Fruit fly (Drosophila melanogaster) whole organism, prepupa: Measurements from ENCODE around the gene Catsup.
A peak's percentile ranks its signal among the peaks of the same experiment; 100 is the strongest.

Experiments
- Blimp-1 ChIP-seq: fragments of 200-800 bp; sonication (Bioruptor generic); optimal IDR thresholded peaks from 3 replicates; lab custom pipeline; 2017; ENCODE audit warnings: missing biosample characterization, missing genetic modification characterization, mild to moderate bottlenecking, moderate library complexity, missing genetic modification reagents
- CG10631 ChIP-seq: fragments of 200-800 bp; sonication (Bioruptor generic); optimal IDR thresholded peaks from 2 replicates; lab custom pipeline; 2016; ENCODE audit warnings: missing biosample characterization, missing genetic modification characterization
- CG10669 ChIP-seq: fragments of 200-800 bp; sonication (Bioruptor generic); optimal IDR thresholded peaks from 3 replicates; lab custom pipeline; 2018; ENCODE audit warnings: missing biosample characterization, mild to moderate bottlenecking, missing genetic modification characterization, moderate library complexity
- CG11294 ChIP-seq: fragments of 200-800 bp; sonication (Bioruptor generic); IDR thresholded peaks from 2 replicates; pipeline ENCODE4 v1.3.6; 2022; ENCODE audit warnings: missing biosample characterization, missing genetic modification characterization
- CG15336 ChIP-seq: fragments of 200-800 bp; sonication (Bioruptor generic); IDR thresholded peaks from 2 replicates; pipeline ENCODE4 v1.3.6; 2022; ENCODE audit warnings: missing biosample characterization, missing genetic modification characterization
- CG1621 ChIP-seq: fragments of 200-800 bp; sonication (Bioruptor generic); optimal IDR thresholded peaks from 3 replicates; lab custom pipeline; 2018; ENCODE audit warnings: missing biosample characterization, mild to moderate bottlenecking, missing genetic modification characterization
- CG3032 ChIP-seq: fragments of 200-800 bp; optimal IDR thresholded peaks from 2 replicates; lab custom pipeline; 2019; ENCODE audit warnings: missing biosample characterization, mild to moderate bottlenecking, missing genetic modification characterization, moderate library complexity
- CG31627 ChIP-seq: fragments of 200-800 bp; sonication (Bioruptor generic); optimal IDR thresholded peaks from 3 replicates; lab custom pipeline; 2016; ENCODE audit warnings: missing biosample characterization, missing genetic modification characterization
- CG32006 ChIP-seq: fragments of 200-800 bp; sonication (Bioruptor generic); optimal IDR thresholded peaks from 3 replicates; lab custom pipeline; 2017; ENCODE audit warnings: missing biosample characterization, mild to moderate bottlenecking, missing genetic modification characterization
- CG34406 ChIP-seq: fragments of 200-800 bp; sonication (Bioruptor generic); optimal IDR thresholded peaks from 3 replicates; lab custom pipeline; 2016; ENCODE audit warnings: missing biosample characterization, missing genetic modification characterization
- CG3919 ChIP-seq: fragments of 200-800 bp; sonication (Bioruptor generic); optimal IDR thresholded peaks from 3 replicates; lab custom pipeline; 2016; ENCODE audit warnings: missing biosample characterization, missing genetic modification characterization
- CG4318 ChIP-seq: fragments of 200-800 bp; sonication (Bioruptor generic); optimal IDR thresholded peaks from 3 replicates; lab custom pipeline; 2017; ENCODE audit warnings: missing biosample characterization, mild to moderate bottlenecking, missing genetic modification characterization
- CG6163 ChIP-seq: fragments of 200-800 bp; sonication (Bioruptor generic); IDR thresholded peaks from 3 replicates; pipeline ENCODE4 v1.3.6; 2022; ENCODE audit warnings: missing biosample characterization, missing genetic modification characterization
- CG6792 ChIP-seq: fragments of 200-800 bp; sonication (Bioruptor generic); optimal IDR thresholded peaks from 3 replicates; lab custom pipeline; 2016; ENCODE audit warnings: missing biosample characterization, missing genetic modification characterization
- CG6854 ChIP-seq: fragments of 200-800 bp; sonication (Bioruptor generic); optimal IDR thresholded peaks from 2 replicates; lab custom pipeline; 2017; ENCODE audit warnings: missing biosample characterization, mild to moderate bottlenecking, missing genetic modification characterization
- CG7368 ChIP-seq: fragments of 200-800 bp; sonication (Bioruptor generic); optimal IDR thresholded peaks from 3 replicates; lab custom pipeline; 2016; ENCODE audit warnings: missing biosample characterization, missing genetic modification characterization
- CG8119 ChIP-seq: fragments of 200-800 bp; sonication (Bioruptor generic); IDR thresholded peaks from 3 replicates; pipeline ENCODE4 v1.3.6; 2022; ENCODE audit warnings: missing biosample characterization, missing genetic modification characterization
- CG8319 ChIP-seq: fragments of 200-800 bp; sonication (Bioruptor generic); optimal IDR thresholded peaks from 3 replicates; lab custom pipeline; 2016; ENCODE audit warnings: missing biosample characterization, missing genetic modification characterization
- CG8632 ChIP-seq: fragments of 200-800 bp; sonication (Bioruptor generic); optimal IDR thresholded peaks from 3 replicates; lab custom pipeline; 2016; ENCODE audit warnings: missing biosample characterization, missing genetic modification characterization
- CG9139 ChIP-seq: fragments of 200-800 bp; sonication (Bioruptor generic); optimal IDR thresholded peaks from 3 replicates; lab custom pipeline; 2017; ENCODE audit warnings: missing biosample characterization, mild to moderate bottlenecking, missing genetic modification characterization
- Eip75B ChIP-seq: fragments of 200-800 bp; sonication (Bioruptor generic); optimal IDR thresholded peaks from 3 replicates; lab custom pipeline; 2016; ENCODE audit warnings: missing biosample characterization, missing genetic modification characterization
- Eip93F ChIP-seq: fragments of 200-800 bp; sonication (Bioruptor generic); optimal IDR thresholded peaks from 2 replicates; lab custom pipeline; 2016; ENCODE audit warnings: missing biosample characterization, mild to moderate bottlenecking, missing genetic modification characterization
- Ets21C ChIP-seq: fragments of 200-800 bp; sonication (Bioruptor generic); optimal IDR thresholded peaks from 3 replicates; lab custom pipeline; 2016; ENCODE audit warnings: missing biosample characterization, missing genetic modification characterization
- Ets96B ChIP-seq: fragments of 200-800 bp; optimal IDR thresholded peaks from 2 replicates; lab custom pipeline; 2019; ENCODE audit warnings: missing biosample characterization, mild to moderate bottlenecking, missing genetic modification characterization, moderate library complexity
- Gug ChIP-seq: fragments of 200-800 bp; sonication (Bioruptor generic); IDR thresholded peaks from 2 replicates; pipeline ENCODE4 v1.3.6; 2022; ENCODE audit warnings: missing biosample characterization, missing genetic modification characterization
- Hr38 ChIP-seq: sonication (Bioruptor generic); optimal IDR thresholded peaks from 2 replicates; lab custom pipeline; 2016; ENCODE audit warnings: missing biosample characterization, missing genetic modification characterization
- Hr39 ChIP-seq: fragments of 200-800 bp; sonication (Bioruptor generic); optimal IDR thresholded peaks from 2 replicates; lab custom pipeline; 2016; ENCODE audit warnings: missing biosample characterization, missing genetic modification characterization
- Hr4 ChIP-seq: fragments of 200-800 bp; sonication (Bioruptor generic); optimal IDR thresholded peaks from 3 replicates; lab custom pipeline; 2016; ENCODE audit warnings: missing biosample characterization, missing genetic modification characterization
- Lpt ChIP-seq: fragments of 200-800 bp; sonication (Bioruptor generic); optimal IDR thresholded peaks from 3 replicates; lab custom pipeline; 2016; ENCODE audit warnings: missing biosample characterization, missing genetic modification characterization
- Met ChIP-seq: fragments of 200-800 bp; sonication (Bioruptor generic); optimal IDR thresholded peaks from 3 replicates; lab custom pipeline; 2016; ENCODE audit warnings: missing biosample characterization, missing genetic modification characterization
- OdsH ChIP-seq: fragments of 200-800 bp; sonication (Bioruptor generic); optimal IDR thresholded peaks from 3 replicates; lab custom pipeline; 2016; ENCODE audit warnings: missing biosample characterization, missing genetic modification characterization
- Smox ChIP-seq: fragments of 200-800 bp; sonication (Bioruptor generic); optimal IDR thresholded peaks from 3 replicates; lab custom pipeline; 2016; ENCODE audit warnings: missing biosample characterization, missing genetic modification characterization
- Sox102F ChIP-seq: fragments of 200-800 bp; sonication (Bioruptor generic); optimal IDR thresholded peaks from 2 replicates; lab custom pipeline; 2016; ENCODE audit warnings: missing biosample characterization, mild to moderate bottlenecking, missing genetic modification characterization
- Sox14 ChIP-seq: fragments of 200-800 bp; sonication (Bioruptor generic); optimal IDR thresholded peaks from 3 replicates; lab custom pipeline; 2016; ENCODE audit warnings: missing biosample characterization, missing genetic modification characterization
- Sox15 ChIP-seq: fragments of 200-800 bp; sonication (Bioruptor generic); optimal IDR thresholded peaks from 3 replicates; lab custom pipeline; 2016; ENCODE audit warnings: missing biosample characterization, missing genetic modification characterization
- achi ChIP-seq: fragments of 200-800 bp; sonication (Bioruptor generic); optimal IDR thresholded peaks from 3 replicates; lab custom pipeline; 2016; ENCODE audit warnings: missing biosample characterization, missing genetic modification characterization
- acj6 ChIP-seq: fragments of 200-800 bp; sonication (Bioruptor generic); optimal IDR thresholded peaks from 3 replicates; lab custom pipeline; 2016; ENCODE audit warnings: missing biosample characterization, missing genetic modification characterization
- cyc ChIP-seq: fragments of 200-800 bp; sonication (Bioruptor generic); optimal IDR thresholded peaks from 3 replicates; lab custom pipeline; 2016; ENCODE audit warnings: missing biosample characterization, missing genetic modification characterization
- eg ChIP-seq: fragments of 200-800 bp; sonication (Bioruptor generic); IDR thresholded peaks from 3 replicates; pipeline ENCODE4 v1.3.6; 2022; ENCODE audit warnings: missing biosample characterization, missing genetic modification characterization
- esn ChIP-seq: fragments of 200-800 bp; sonication (Bioruptor generic); optimal IDR thresholded peaks from 2 replicates; lab custom pipeline; 2016; ENCODE audit warnings: missing biosample characterization, mild to moderate bottlenecking, missing genetic modification characterization, moderate library complexity
- fd59A ChIP-seq: fragments of 200-800 bp; sonication (Bioruptor generic); optimal IDR thresholded peaks from 2 replicates; lab custom pipeline; 2017; ENCODE audit warnings: missing biosample characterization, mild to moderate bottlenecking, missing genetic modification characterization, missing genetic modification reagents
- fd85E ChIP-seq: fragments of 200-800 bp; sonication (Bioruptor generic); optimal IDR thresholded peaks from 3 replicates; lab custom pipeline; 2016; ENCODE audit warnings: missing biosample characterization, missing genetic modification characterization
- fkh ChIP-seq: fragments of 200-800 bp; sonication (Bioruptor generic); optimal IDR thresholded peaks from 3 replicates; lab custom pipeline; 2017; ENCODE audit warnings: missing biosample characterization, mild to moderate bottlenecking, missing genetic modification characterization, moderate library complexity
- lz ChIP-seq: fragments of 200-800 bp; sonication (Bioruptor generic); optimal IDR thresholded peaks from 3 replicates; lab custom pipeline; 2016; ENCODE audit warnings: missing biosample characterization, missing genetic modification characterization
- net ChIP-seq: fragments of 200-800 bp; sonication (Bioruptor generic); optimal IDR thresholded peaks from 3 replicates; lab custom pipeline; 2016; ENCODE audit warnings: missing biosample characterization, missing genetic modification characterization
- pdm3 ChIP-seq: fragments of 200-800 bp; sonication (Bioruptor generic); optimal IDR thresholded peaks from 3 replicates; lab custom pipeline; 2016; ENCODE audit warnings: missing biosample characterization, missing genetic modification characterization
- salr ChIP-seq, 2 experiments: fragments of 200-800 bp; sonication (Bioruptor generic); optimal IDR thresholded peaks; 3 replicates each; lab custom pipeline; 2016 to 2018; ENCODE audit warnings: missing biosample characterization in 2 of 2, missing genetic modification characterization in 2 of 2, mild to moderate bottlenecking in 1 of 2
- spab ChIP-seq: fragments of 200-800 bp; sonication (Bioruptor generic); optimal IDR thresholded peaks from 2 replicates; lab custom pipeline; 2017; ENCODE audit warnings: missing biosample characterization, mild to moderate bottlenecking, missing genetic modification characterization, missing genetic modification reagents
- ss ChIP-seq, 2 experiments: fragments of 200-800 bp; sonication (Bioruptor generic); optimal IDR thresholded peaks; 2 replicates in 1 of 2; 3 replicates in 1 of 2; lab custom pipeline; 2017 to 2018; ENCODE audit warnings: mild to moderate bottlenecking in 2 of 2, missing biosample characterization in 2 of 2, missing genetic modification characterization in 2 of 2, moderate library complexity in 1 of 2
- topi ChIP-seq: fragments of 200-800 bp; sonication (Bioruptor generic); optimal IDR thresholded peaks from 3 replicates; lab custom pipeline; 2016; ENCODE audit warnings: missing biosample characterization, missing genetic modification characterization
- vri ChIP-seq: fragments of 200-800 bp; sonication (Bioruptor generic); optimal IDR thresholded peaks from 3 replicates; lab custom pipeline; 2016; ENCODE audit warnings: missing biosample characterization, mild to moderate bottlenecking, missing genetic modification characterization

Catsup gene

DNA sequence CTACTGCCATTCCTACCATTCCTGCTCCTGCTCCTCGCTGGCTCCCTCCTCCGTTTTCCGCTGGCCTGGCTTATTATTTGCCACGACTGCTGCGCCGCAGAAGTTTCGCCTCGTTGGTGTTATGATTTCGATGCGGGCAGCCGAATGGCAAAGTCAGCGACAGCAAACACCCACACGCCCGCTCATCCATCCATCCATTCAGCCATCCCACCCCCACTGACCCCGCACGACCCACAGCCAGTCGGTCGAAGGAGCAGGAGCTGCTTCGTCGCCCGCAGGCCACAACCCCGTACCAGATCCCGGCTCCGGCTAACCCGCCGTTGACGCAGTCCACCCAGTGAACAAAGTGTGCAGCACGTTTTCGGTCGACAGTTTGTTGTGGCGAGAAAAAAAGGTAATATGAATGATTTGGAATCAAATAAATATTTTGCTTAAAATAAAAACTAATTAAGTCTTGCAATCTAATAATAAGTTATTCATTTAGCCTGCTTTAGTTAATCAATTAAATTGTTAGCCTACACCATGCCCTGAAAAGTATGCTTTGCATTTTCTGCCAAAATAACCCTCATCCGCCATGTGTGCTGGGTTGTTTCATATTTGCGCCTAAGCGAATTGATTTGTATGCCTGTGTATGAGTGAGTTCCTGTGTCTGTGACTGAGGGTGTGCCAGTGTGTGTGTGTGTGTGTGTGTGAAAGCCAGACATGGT, 15.0 kb upstream of the Catsup start:
- TF ChIP-seq ss (GFP tag; optimal IDR thresholded peaks at IDR 0.05; lab: Kevin White, UChicago) (peak; percentile 20 to 74), fd59A (GFP tag; lab: Kevin White, UChicago) (peak; percentile 66), spab (GFP tag; lab: Kevin White, UChicago) (peak; percentile 64), pdm3 (GFP tag; lab: Kevin White, UChicago) (peak; percentile 58), CG3919 (GFP tag; lab: Kevin White, UChicago) (peak; percentile 30), CG6163 (GFP tag; lab: Robert Waterston, UW) (peak; percentile 27; the same call in 1 of the 3 replicates), CG4318 (GFP tag; lab: Kevin White, UChicago) (peak; percentile 11), achi (GFP tag; lab: Kevin White, UChicago) (peak; percentile 27), CG31627 (GFP tag; lab: Kevin White, UChicago) (peak; percentile 33), fd85E (GFP tag; lab: Kevin White, UChicago) (no peak), CG11294 (GFP tag; lab: Robert Waterston, UW) (no peak), Hr4 (GFP tag; lab: Kevin White, UChicago) (peak; percentile 21), CG8632 (GFP tag; lab: Kevin White, UChicago) (peak; percentile 43), Hr39 (peak; percentile 16), Sox15 (GFP tag; lab: Kevin White, UChicago) (peak; percentile 33), fkh (no peak), Ets96B (tag; lab: Kevin White, UChicago) (peak; percentile 73), Hr38 (no peak), CG6854 (GFP tag; lab: Kevin White, UChicago) (no peak), Met (GFP tag; lab: Kevin White, UChicago) (peak; percentile 45), CG3032 (peak; percentile 70), CG9139 (GFP tag; lab: Kevin White, UChicago) (peak; percentile 54), CG6792 (GFP tag; lab: Kevin White, UChicago) (peak; percentile 41), net (GFP tag; lab: Kevin White, UChicago) (peak; percentile 20), Eip93F (GFP tag; lab: Kevin White, UChicago) (no peak), Smox (GFP tag; lab: Kevin White, UChicago) (peak; percentile 44), salr (GFP tag; optimal IDR thresholded peaks at IDR 0.05; lab: Kevin White, UChicago) (peak; percentile 32), CG7368 (GFP tag; lab: Kevin White, UChicago) (no peak), lz (GFP tag; lab: Kevin White, UChicago) (peak; percentile 29), Sox102F (GFP tag; lab: Kevin White, UChicago) (peak; percentile 21), Sox14 (GFP tag; lab: Kevin White, UChicago) (peak; percentile 57), CG8119 (GFP tag; lab: Robert Waterston, UW) (peak; percentile 41; the same call in 1 of the 3 replicates), CG32006 (GFP tag; lab: Kevin White, UChicago) (peak; percentile 55), Lpt (GFP tag; lab: Kevin White, UChicago) (no peak), Eip75B (GFP tag; lab: Kevin White, UChicago) (peak; percentile 42), Blimp-1 (GFP tag; lab: Kevin White, UChicago) (no peak), CG34406 (GFP tag; lab: Kevin White, UChicago) (peak; percentile 47), CG8319 (GFP tag; lab: Kevin White, UChicago) (no peak), CG10669 (GFP tag; lab: Kevin White, UChicago) (peak; percentile 76), acj6 (GFP tag; lab: Kevin White, UChicago) (peak; percentile 34), CG10631 (peak; percentile 44), esn (GFP tag; lab: Kevin White, UChicago) (peak; percentile 48), vri (GFP tag; lab: Kevin White, UChicago) (no peak), eg (0 out of 3 replicates have a peak, but pooled peaks have one; percentile 21), topi (GFP tag; lab: Kevin White, UChicago) (peak; percentile 25), OdsH (peak; percentile 35), Gug (no peak), CG15336 (GFP tag; lab: Robert Waterston, UW) (no peak), CG1621 (tag; lab: Kevin White, UChicago) (peak; percentile 60), cyc (peak; percentile 9), Ets21C (GFP tag; lab: Kevin White, UChicago) (peak; percentile 29)
